Worm (Caenorhabditis elegans) whole organism, midembryonic: ENCODE data around the gene clp-1.
"Not testable (repeated sequence)": the region's sequence is repeated elsewhere in the genome, so short reads cannot be mapped to it uniquely, and the experiment has no call there.

Experiments
- T22C8.4 ChIP-seq: fragments of 200-800 bp; sonication (Bioruptor generic); IDR thresholded peaks from 2 replicates; pipeline ENCODE4 v1.3.6; 2022; ENCODE audit warnings: missing genetic modification characterization, missing compliant biosample characterization
- cog-1 ChIP-seq: sonication (generic microtip); optimal IDR thresholded peaks from 2 replicates; lab custom pipeline; 2016; ENCODE audit warnings: missing genetic modification characterization, missing compliant biosample characterization
- flt-1 ChIP-seq: fragments of 200-800 bp; sonication (Bioruptor generic); IDR thresholded peaks from 2 replicates; pipeline ENCODE4 v1.3.6; 2022; ENCODE audit warnings: missing genetic modification characterization, missing compliant biosample characterization
- klf-2 ChIP-seq: fragments of 200-800 bp; sonication (Bioruptor generic); conservative IDR thresholded peaks from 2 replicates; pipeline ENCODE4 v1.3.6; 2022; ENCODE audit warnings: missing genetic modification reagents, missing genetic modification characterization, missing compliant biosample characterization
- med-1 ChIP-seq: sonication (generic microtip); optimal IDR thresholded peaks from 2 replicates; lab custom pipeline; 2017; ENCODE audit warnings: missing genetic modification characterization, mild to moderate bottlenecking, missing compliant biosample characterization, antibody characterized with exemption, missing genetic modification reagents; ENCODE audit not compliant: insufficient read depth
- ref-1 ChIP-seq: fragments of 200-800 bp; sonication (Bioruptor generic); conservative IDR thresholded peaks from 2 replicates; pipeline ENCODE4 v1.3.6; 2022; ENCODE audit warnings: missing genetic modification reagents, missing genetic modification characterization, missing compliant biosample characterization
- tab-1 ChIP-seq: fragments of 200-800 bp; sonication (Bioruptor generic); IDR thresholded peaks from 2 replicates; pipeline ENCODE4 v1.3.6; 2022; ENCODE audit warnings: missing genetic modification characterization, missing compliant biosample characterization
- ztf-23 ChIP-seq: fragments of 200-800 bp; sonication (Bioruptor generic); IDR thresholded peaks from 2 replicates; pipeline ENCODE4 v1.3.6; 2022; ENCODE audit warnings: missing genetic modification reagents, missing genetic modification characterization, missing compliant biosample characterization
- ztf-29 ChIP-seq: fragments of 200-800 bp; sonication (Bioruptor generic); IDR thresholded peaks from 2 replicates; pipeline ENCODE4 v1.3.6; 2022; ENCODE audit warnings: missing genetic modification reagents, missing genetic modification characterization, missing compliant biosample characterization

clp-1 gene

DNA sequence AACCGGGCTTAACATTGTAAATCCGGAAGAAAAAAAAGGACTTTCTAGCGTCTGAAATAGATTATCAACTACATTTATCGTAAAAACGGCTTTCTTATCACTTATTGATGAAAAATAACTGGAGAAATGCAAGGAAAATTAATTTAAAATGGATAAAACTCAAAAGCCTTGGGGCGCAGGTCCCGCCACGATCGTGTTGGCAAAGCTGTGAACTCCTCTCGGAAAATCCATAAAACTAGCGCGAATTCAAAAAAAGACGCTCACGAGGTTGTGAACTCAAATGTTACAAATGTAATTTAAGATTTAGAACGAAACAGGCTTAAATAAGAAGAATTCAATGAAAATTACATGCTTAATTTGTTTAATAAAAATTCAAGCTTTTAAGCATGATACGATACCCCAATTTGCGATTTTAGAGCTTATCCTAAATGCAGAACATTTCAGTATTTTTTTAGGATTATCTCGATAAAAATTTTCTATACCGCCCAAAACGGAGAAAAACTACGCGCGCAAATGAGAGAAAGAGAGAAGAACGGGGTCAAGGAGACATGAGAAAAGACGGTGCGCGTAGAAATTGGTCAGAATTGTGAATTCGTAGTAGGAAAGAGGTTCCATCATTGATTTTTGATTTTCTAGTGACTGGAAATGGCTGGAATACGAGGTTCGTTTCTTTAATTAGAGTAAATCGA is 27.5 kb upstream of the clp-1 start, which contains the start of gene C29E4.15:
Gene C29E4.15, plus strand, starts transcription at position 547 of the 689 bp plus-strand sequence.
- TF ChIP-seq ztf-23: no peak
- TF ChIP-seq klf-2 (GFP tag; lab: Robert Waterston, UW): no peak
- no peak for TF ChIP-seq ref-1
- TF ChIP-seq cog-1: no peak
- TF ChIP-seq med-1 (GFP tag; lab: Kevin White, UChicago): no peak
- TF ChIP-seq flt-1 (GFP tag; lab: Robert Waterston, UW): no peak
- TF ChIP-seq ztf-29 (GFP tag; lab: Robert Waterston, UW): no peak
- no peak for TF ChIP-seq tab-1 (GFP tag; lab: Robert Waterston, UW)
- TF ChIP-seq T22C8.4 (GFP tag; lab: Robert Waterston, UW): no peak

DNA sequence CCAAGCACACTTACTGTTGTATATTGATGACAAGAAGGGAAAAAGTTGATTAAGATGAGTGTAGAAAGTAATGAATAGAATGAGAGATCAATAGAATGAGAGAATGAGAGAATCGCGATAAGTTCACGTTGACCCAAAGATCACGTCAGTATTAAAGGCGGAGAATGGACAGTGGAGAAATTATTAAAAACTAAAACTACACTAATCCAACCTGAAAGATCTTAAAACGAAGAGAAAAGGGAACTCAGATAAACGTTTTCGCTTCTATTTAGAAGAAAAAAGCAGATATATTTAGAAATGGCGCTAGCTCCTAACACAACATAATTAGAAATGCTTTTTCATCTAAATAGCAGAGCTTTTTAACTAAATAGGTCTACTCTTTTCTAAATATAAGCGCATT is 26.6 kb upstream of the clp-1 start, which contains the start of gene let-754:
Gene let-754, minus strand, starts transcription at position 101 of the 400 bp plus-strand sequence.
- TF ChIP-seq ztf-29 (GFP tag; lab: Robert Waterston, UW) (no peak), cog-1 (no peak), med-1 (GFP tag; lab: Kevin White, UChicago) (no peak), klf-2 (GFP tag; lab: Robert Waterston, UW) (no peak), flt-1 (GFP tag; lab: Robert Waterston, UW) (no peak), ztf-23 (no peak), ref-1 (no peak), T22C8.4 (GFP tag; lab: Robert Waterston, UW) (no peak), tab-1 (GFP tag; lab: Robert Waterston, UW) (no peak)

DNA sequence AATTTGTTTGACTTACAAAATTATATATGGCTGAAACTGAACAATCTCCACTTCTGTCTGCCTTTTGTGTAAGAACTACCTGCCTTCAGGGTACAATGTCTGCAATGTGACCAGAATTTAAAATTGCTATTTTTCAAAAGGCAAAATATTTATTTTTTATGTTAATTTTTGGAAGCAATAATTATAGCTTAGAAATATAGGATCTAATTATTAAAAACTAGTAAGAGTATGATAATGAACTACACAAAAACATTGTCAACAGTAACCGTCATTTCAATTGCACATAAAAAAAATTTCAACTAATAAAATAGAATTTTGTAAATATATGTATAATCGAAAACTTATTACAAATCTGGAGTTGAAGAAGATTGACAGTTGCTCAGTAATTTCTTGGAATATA is 22.8 kb upstream of the clp-1 start, which contains the start of gene C29E4.9:
Gene C29E4.9, minus strand, starts transcription at position 101 of the 400 bp plus-strand sequence.
- no peak for TF ChIP-seq klf-2 (GFP tag; lab: Robert Waterston, UW)
- no peak for TF ChIP-seq tab-1 (GFP tag; lab: Robert Waterston, UW)
- no peak for TF ChIP-seq ztf-29 (GFP tag; lab: Robert Waterston, UW)
- TF ChIP-seq T22C8.4 (GFP tag; lab: Robert Waterston, UW): no peak
- no peak for TF ChIP-seq med-1 (GFP tag; lab: Kevin White, UChicago)
- no peak for TF ChIP-seq ztf-23
- TF ChIP-seq cog-1: no peak
- no peak for TF ChIP-seq flt-1 (GFP tag; lab: Robert Waterston, UW)
- TF ChIP-seq ref-1: no peak

DNA sequence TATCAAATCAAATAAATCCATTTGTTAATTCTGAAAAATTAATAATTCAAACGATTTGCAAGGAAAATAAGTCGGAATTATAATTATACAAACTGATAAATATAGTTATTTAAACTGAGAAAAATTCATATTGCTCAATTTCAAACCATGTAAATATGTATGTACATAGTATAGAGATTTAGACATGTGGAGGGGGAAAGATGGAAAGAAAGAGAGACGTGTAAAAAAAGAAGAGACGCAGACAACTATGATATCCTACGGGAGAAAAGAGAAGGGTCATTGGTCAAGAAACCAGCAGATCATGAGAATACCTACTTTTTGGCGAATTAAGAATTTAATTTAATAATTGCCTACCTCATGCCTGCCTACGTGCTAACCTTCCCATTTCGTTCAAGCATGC is 21.7 kb upstream of the clp-1 start, which contains the start of gene C29E4.11:
Gene C29E4.11, minus strand, starts transcription at position 30 of the 400 bp plus-strand sequence.
- TF ChIP-seq ztf-23 (no peak), flt-1 (GFP tag; lab: Robert Waterston, UW) (no peak), ztf-29 (GFP tag; lab: Robert Waterston, UW) (no peak), cog-1 (peak; percentile 24)

- TF ChIP-seq cog-1; med-1 (GFP tag; lab: Kevin White, UChicago); tab-1 (GFP tag; lab: Robert Waterston, UW): not testable (repeated sequence)
Measured at ce11 chrIII:7958922-7959609, 20.7 kb upstream of the clp-1 start, which contains the start of gene F54H12.10. Gene F54H12.10 (minus strand): TSS chrIII:7958972.

- not testable (repeated sequence) for TF ChIP-seq ztf-23; klf-2 (GFP tag; lab: Robert Waterston, UW); ztf-29 (GFP tag; lab: Robert Waterston, UW)
Measured at ce11 chrIII:7962641-7963040, 17.1 kb upstream of the clp-1 start, which contains the start of gene F54H12.4. Gene F54H12.4 (minus strand): TSS chrIII:7962741.

- not testable (repeated sequence) for TF ChIP-seq klf-2 (GFP tag; lab: Robert Waterston, UW); cog-1; tab-1 (GFP tag; lab: Robert Waterston, UW)
Measured at ce11 chrIII:7964281-7964680, 15.5 kb upstream of the clp-1 start, which contains the start of gene F54H12.2. Gene F54H12.2 (plus strand): TSS chrIII:7964581.

DNA sequence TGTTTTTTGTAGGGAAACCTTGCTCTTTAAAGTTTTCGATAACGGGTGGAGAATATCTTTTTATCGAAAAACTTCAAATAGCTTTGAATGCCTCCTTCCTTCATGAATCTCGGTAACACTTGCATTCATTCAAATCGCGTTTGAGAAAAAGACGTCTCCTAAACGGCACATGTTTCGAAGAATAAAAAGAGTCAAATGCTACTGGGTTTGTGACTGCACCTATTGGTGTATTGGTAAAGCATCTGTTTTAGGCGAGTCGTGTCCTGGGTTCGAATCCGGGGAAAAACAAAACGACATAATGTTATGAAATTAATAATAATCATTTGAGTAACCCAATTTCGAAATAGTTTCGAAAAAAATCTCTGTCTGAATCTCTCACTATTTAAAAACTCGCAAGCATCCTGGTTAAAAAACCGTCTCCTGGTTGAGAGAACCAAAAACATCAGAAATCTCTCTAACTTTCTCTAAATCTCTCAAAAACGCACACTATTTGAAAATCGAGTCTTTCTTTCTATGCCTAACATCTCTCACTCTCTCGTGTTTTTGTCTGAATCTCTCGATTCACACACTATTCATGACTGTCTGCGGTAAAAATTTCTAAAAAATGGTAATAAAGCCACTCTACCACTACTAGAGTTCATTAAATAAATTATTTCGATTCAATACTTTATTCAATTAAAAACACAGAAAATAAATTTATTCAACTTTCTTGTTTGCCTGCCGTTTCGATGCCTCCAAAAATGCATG is 13.6 kb upstream of the clp-1 start:
- 0 out of 2 replicates have a peak, but pooled peaks have one; percentile 53 for TF ChIP-seq flt-1 (GFP tag; lab: Robert Waterston, UW)

DNA sequence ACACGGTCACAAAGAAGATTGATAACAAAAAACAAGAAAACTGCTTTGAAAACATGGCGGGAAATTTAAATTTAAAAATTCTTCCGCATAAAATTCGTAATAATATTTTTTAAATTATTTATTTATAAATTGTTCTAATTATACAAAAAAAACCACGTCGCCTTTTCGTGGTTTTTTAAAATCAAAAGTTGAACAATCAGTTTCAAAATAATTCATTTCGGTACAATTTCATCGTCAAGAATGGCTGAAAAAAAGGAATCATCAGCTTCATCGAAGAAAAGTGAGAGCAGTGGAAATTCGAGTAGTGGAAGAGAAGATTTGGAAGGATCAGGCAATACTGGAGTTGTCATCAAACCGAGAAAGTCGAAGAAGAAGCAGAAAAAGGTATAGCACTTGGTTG is 10.6 kb upstream of the clp-1 start, which contains the start of the genes F54H12.8 and F54H12.7:
Gene F54H12.8, minus strand, starts transcription at position 101 of the 400 bp plus-strand sequence.
Gene F54H12.7, plus strand, starts transcription at position 229 of the 400 bp plus-strand sequence.
- no peak for TF ChIP-seq tab-1 (GFP tag; lab: Robert Waterston, UW)

ce11 chrIII:7972061-7972460 is 7.7 kb upstream of the clp-1 start, which contains the start of gene F54H12.5:
Gene F54H12.5 (minus strand): TSS chrIII:7972161.
- no peak for TF ChIP-seq klf-2 (GFP tag; lab: Robert Waterston, UW)
- no peak for TF ChIP-seq tab-1 (GFP tag; lab: Robert Waterston, UW)
- no peak for TF ChIP-seq ref-1
- TF ChIP-seq ztf-23: no peak
- no peak for TF ChIP-seq ztf-29 (GFP tag; lab: Robert Waterston, UW)
